Fruit fly (Drosophila melanogaster) whole organism, embryonic: ENCODE measurements around the gene t-Grip84.

ENCODE experiments used
- Adf1 ChIP-seq: fragments of 200-800 bp; sonication (Bioruptor generic); IDR thresholded peaks from 2 replicates; pipeline ENCODE4 v1.3.6; 2022; ENCODE audit warnings: missing biosample characterization, missing genetic modification characterization
- Awh ChIP-seq: fragments of 200-800 bp; sonication (Bioruptor generic); IDR thresholded peaks from 2 replicates; pipeline ENCODE4, ENCODE4 v1.3.6; 2022; ENCODE audit warnings: missing biosample characterization, missing genetic modification characterization
- Bgb ChIP-seq: fragments of 200-800 bp; sonication (Bioruptor generic); IDR thresholded peaks from 2 replicates; pipeline ENCODE4 v1.3.6; 2022; ENCODE audit warnings: missing biosample characterization, missing genetic modification characterization; ENCODE audit not compliant: partially characterized antibody
- CG10147 ChIP-seq: fragments of 200-800 bp; sonication (Bioruptor generic); optimal IDR thresholded peaks from 2 replicates; lab custom pipeline; 2019; ENCODE audit warnings: missing biosample characterization, mild to moderate bottlenecking, missing genetic modification characterization, moderate library complexity
- CG10209 ChIP-seq: fragments of 200-800 bp; sonication (Bioruptor generic); optimal IDR thresholded peaks from 3 replicates; lab custom pipeline; 2017; ENCODE audit warnings: missing biosample characterization, mild to moderate bottlenecking, missing genetic modification characterization, missing genetic modification reagents
- CG11696 ChIP-seq: fragments of 200-800 bp; sonication (Bioruptor generic); IDR thresholded peaks from 2 replicates; pipeline ENCODE4 v1.3.6; 2022; ENCODE audit warnings: missing biosample characterization, missing genetic modification characterization
- CG13123 ChIP-seq: fragments of 200-800 bp; sonication (Bioruptor generic); optimal IDR thresholded peaks from 2 replicates; lab custom pipeline; 2016; ENCODE audit warnings: missing biosample characterization, missing genetic modification characterization
- CG13287 ChIP-seq: fragments of 200-800 bp; sonication (Bioruptor generic); IDR thresholded peaks from 2 replicates; pipeline ENCODE4 v1.3.6; 2022; ENCODE audit warnings: missing biosample characterization, missing genetic modification characterization; ENCODE audit not compliant: partially characterized antibody
- CG13775 ChIP-seq: fragments of 200-800 bp; sonication (Bioruptor generic); optimal IDR thresholded peaks from 3 replicates; lab custom pipeline; 2017; ENCODE audit warnings: missing biosample characterization, mild to moderate bottlenecking, missing genetic modification characterization
- CG14050 ChIP-seq: fragments of 200-800 bp; sonication (Bioruptor generic); IDR thresholded peaks from 3 replicates; pipeline ENCODE4 v1.3.6; 2022; ENCODE audit warnings: missing biosample characterization, missing genetic modification characterization
- CG18599 ChIP-seq: fragments of 200-800 bp; sonication (Bioruptor generic); optimal IDR thresholded peaks from 3 replicates; lab custom pipeline; 2017; ENCODE audit warnings: missing biosample characterization, missing genetic modification characterization, mild to moderate bottlenecking, moderate library complexity, missing genetic modification reagents
- CG32767 ChIP-seq: fragments of 200-800 bp; sonication (Bioruptor generic); IDR thresholded peaks from 2 replicates; pipeline ENCODE4 v1.3.6; 2022; ENCODE audit warnings: missing biosample characterization, missing genetic modification characterization
- CG33557 ChIP-seq: fragments of 200-800 bp; sonication (Bioruptor generic); optimal IDR thresholded peaks from 2 replicates; lab custom pipeline; 2019; ENCODE audit warnings: missing biosample characterization, mild to moderate bottlenecking, missing genetic modification characterization, moderate library complexity
- CG5953 ChIP-seq: fragments of 200-800 bp; sonication (Bioruptor generic); IDR thresholded peaks from 2 replicates; pipeline ENCODE4 v1.3.6; 2022; ENCODE audit warnings: missing biosample characterization, missing genetic modification characterization
- CG6813 ChIP-seq: fragments of 200-800 bp; sonication (Bioruptor generic); optimal IDR thresholded peaks from 2 replicates; lab custom pipeline; 2017; ENCODE audit warnings: missing biosample characterization, missing genetic modification characterization, mild to moderate bottlenecking, moderate library complexity, missing genetic modification reagents
- CG6854 ChIP-seq: fragments of 200-800 bp; sonication (Bioruptor generic); optimal IDR thresholded peaks from 3 replicates; lab custom pipeline; 2017; ENCODE audit warnings: missing biosample characterization, mild to moderate bottlenecking, missing genetic modification characterization
- CG7271 ChIP-seq: fragments of 200-800 bp; sonication (Bioruptor generic); optimal IDR thresholded peaks from 2 replicates; lab custom pipeline; 2018; ENCODE audit warnings: missing biosample characterization, mild to moderate bottlenecking, missing genetic modification characterization, moderate library complexity
- CG7556 ChIP-seq: fragments of 200-800 bp; sonication (Bioruptor generic); optimal IDR thresholded peaks from 2 replicates; lab custom pipeline; 2017; ENCODE audit warnings: missing biosample characterization, mild to moderate bottlenecking, missing genetic modification characterization
- CG9932 ChIP-seq: fragments of 200-800 bp; sonication (Bioruptor generic); IDR thresholded peaks from 2 replicates; pipeline ENCODE4 v1.3.6; 2022; ENCODE audit warnings: missing biosample characterization, missing genetic modification characterization
- CrebB ChIP-seq: fragments of 200-800 bp; sonication (Bioruptor generic); optimal IDR thresholded peaks from 3 replicates; lab custom pipeline; 2018; ENCODE audit warnings: missing biosample characterization, mild to moderate bottlenecking, missing genetic modification characterization
- D19B ChIP-seq: fragments of 200-800 bp; sonication (Bioruptor generic); optimal IDR thresholded peaks from 2 replicates; lab custom pipeline; 2017; ENCODE audit warnings: missing biosample characterization, mild to moderate bottlenecking, missing genetic modification characterization
- Dek ChIP-seq: fragments of 200-800 bp; sonication (Bioruptor generic); optimal IDR thresholded peaks from 3 replicates; lab custom pipeline; 2019; ENCODE audit warnings: missing biosample characterization, mild to moderate bottlenecking, missing genetic modification characterization, moderate library complexity
- Ets65A ChIP-seq: fragments of 200-800 bp; sonication (Bioruptor generic); peaks from one replicate; lab custom pipeline; 2016; ENCODE audit warnings: missing biosample characterization, missing genetic modification characterization
- HLH54F ChIP-seq: fragments of 200-800 bp; sonication (Bioruptor generic); optimal IDR thresholded peaks from 3 replicates; lab custom pipeline; 2016; ENCODE audit warnings: missing biosample characterization, missing genetic modification characterization
- HmgZ ChIP-seq: fragments of 200-800 bp; sonication (Bioruptor generic); optimal IDR thresholded peaks from 2 replicates; lab custom pipeline; 2018; ENCODE audit warnings: missing biosample characterization, mild to moderate bottlenecking, missing genetic modification characterization
- Hr39 ChIP-seq: fragments of >200 bp; optimal IDR thresholded peaks from 2 replicates; lab custom pipeline; 2017
- Jarid2 ChIP-seq: fragments of 200-800 bp; sonication (Bioruptor generic); optimal IDR thresholded peaks from 3 replicates; lab custom pipeline; 2017; ENCODE audit warnings: mild to moderate bottlenecking, missing biosample characterization, missing genetic modification reagents, missing genetic modification characterization
- Lhr ChIP-seq: fragments of 200-800 bp; sonication (Bioruptor generic); optimal IDR thresholded peaks from 3 replicates; lab custom pipeline; 2017; ENCODE audit warnings: mild to moderate bottlenecking, missing biosample characterization, missing genetic modification reagents, missing genetic modification characterization
- Lim3 ChIP-seq: fragments of 200-800 bp; sonication (Bioruptor generic); IDR thresholded peaks from 2 replicates; pipeline ENCODE4 v1.3.6; 2022; ENCODE audit warnings: missing biosample characterization, missing genetic modification characterization
- Mad ChIP-seq: fragments of 200-800 bp; sonication (Bioruptor generic); optimal IDR thresholded peaks from 2 replicates; lab custom pipeline; 2016; ENCODE audit warnings: missing biosample characterization, missing genetic modification characterization
- NK7.1 ChIP-seq: fragments of 200-800 bp; sonication (Bioruptor generic); optimal IDR thresholded peaks from 3 replicates; lab custom pipeline; 2016; ENCODE audit warnings: missing biosample characterization, missing genetic modification characterization
- Nf-YB ChIP-seq: fragments of 200-800 bp; sonication (Bioruptor generic); optimal IDR thresholded peaks from 3 replicates; lab custom pipeline; 2019; ENCODE audit warnings: missing biosample characterization, mild to moderate bottlenecking, missing genetic modification characterization, moderate library complexity
- Pdp1 ChIP-seq, 2 experiments: fragments of 200-800 bp; sonication (Bioruptor generic); optimal IDR thresholded peaks; 3 replicates each; lab custom pipeline; 2016; ENCODE audit warnings: missing biosample characterization in 2 of 2, missing genetic modification characterization in 2 of 2, mild to moderate bottlenecking in 1 of 2, moderate library complexity in 1 of 2
- Sry-β ChIP-seq: fragments of 200-800 bp; sonication (Bioruptor generic); optimal IDR thresholded peaks from 2 replicates; lab custom pipeline; 2018; ENCODE audit warnings: missing biosample characterization, mild to moderate bottlenecking, missing genetic modification characterization, moderate library complexity
- chm ChIP-seq: fragments of 200-800 bp; sonication (Bioruptor generic); IDR thresholded peaks from 2 replicates; pipeline ENCODE4 v1.3.6; 2022; ENCODE audit warnings: missing biosample characterization, missing genetic modification characterization
- dm ChIP-seq: fragments of 200-800 bp; sonication (Bioruptor generic); optimal IDR thresholded peaks from 3 replicates; lab custom pipeline; 2016; ENCODE audit warnings: missing biosample characterization, missing genetic modification characterization
- ems ChIP-seq: fragments of 200-800 bp; sonication (Bioruptor generic); optimal IDR thresholded peaks from 3 replicates; lab custom pipeline; 2016; ENCODE audit warnings: missing biosample characterization, missing genetic modification characterization
- exex ChIP-seq: fragments of 200-800 bp; sonication (Bioruptor generic); optimal IDR thresholded peaks from 4 replicates; lab custom pipeline; 2018; ENCODE audit warnings: missing biosample characterization, mild to moderate bottlenecking, missing genetic modification characterization, moderate library complexity
- gcm ChIP-seq: fragments of 200-800 bp; sonication (Bioruptor generic); optimal IDR thresholded peaks from 2 replicates; lab custom pipeline; 2019; ENCODE audit warnings: missing biosample characterization, mild to moderate bottlenecking, missing genetic modification characterization, moderate library complexity
- gfzf ChIP-seq: fragments of 200-800 bp; sonication (Bioruptor generic); optimal IDR thresholded peaks from 2 replicates; lab custom pipeline; 2016; ENCODE audit warnings: missing biosample characterization, mild to moderate bottlenecking, missing genetic modification characterization, moderate library complexity
- gt ChIP-seq: fragments of 200-800 bp; sonication (Bioruptor generic); IDR thresholded peaks from 2 replicates; pipeline ENCODE4 v1.3.6; 2022; ENCODE audit warnings: missing biosample characterization, missing genetic modification characterization
- ham ChIP-seq: fragments of 200-800 bp; sonication (Bioruptor generic); IDR thresholded peaks from 2 replicates; pipeline ENCODE4 v1.3.6; 2022; ENCODE audit warnings: missing biosample characterization, missing genetic modification characterization
- hbn ChIP-seq: fragments of 200-800 bp; sonication (Bioruptor generic); IDR thresholded peaks from 2 replicates; pipeline ENCODE4 v1.3.6; 2022; ENCODE audit warnings: missing biosample characterization, missing genetic modification characterization; ENCODE audit not compliant: partially characterized antibody
- hth ChIP-seq: fragments of >200 bp; optimal IDR thresholded peaks from 2 replicates; lab custom pipeline; 2017; ENCODE audit warnings: inconsistent platforms
- lola ChIP-seq, 3 experiments: fragments of >200 bp in 2 of 3; fragments of 200-800 bp in 1 of 3; sonication (Bioruptor generic) in 1 of 3; optimal IDR thresholded peaks; 2 replicates each; lab custom pipeline; 2017 to 2019; ENCODE audit warnings: missing biosample characterization in 3 of 3, missing genetic modification characterization in 3 of 3, mild to moderate bottlenecking in 1 of 3, moderate library complexity in 1 of 3
- luna ChIP-seq: fragments of 200-800 bp; sonication (Bioruptor generic); optimal IDR thresholded peaks from 2 replicates; lab custom pipeline; 2016; ENCODE audit warnings: missing biosample characterization, missing genetic modification characterization
- otp ChIP-seq: fragments of 200-800 bp; sonication (Bioruptor generic); IDR thresholded peaks from 3 replicates; pipeline ENCODE4, ENCODE4 v1.3.6; 2022; ENCODE audit warnings: missing biosample characterization, missing genetic modification characterization
- pan ChIP-seq, 4 experiments: fragments of >200 bp in 3 of 4; fragments of 200-800 bp in 1 of 4; sonication (Bioruptor generic) in 1 of 4; optimal IDR thresholded peaks in 3 of 4; IDR thresholded peaks in 1 of 4; 2 replicates each; pipeline versions ENCODE4 v1.3.6 to Lab custom; 2017 to 2022; ENCODE audit warnings: missing biosample characterization in 2 of 4, missing genetic modification characterization in 2 of 4, mixed read lengths in 1 of 4
- rib ChIP-seq: fragments of 200-800 bp; sonication (Bioruptor generic); IDR thresholded peaks from 2 replicates; pipeline ENCODE4 v1.3.6; 2022; ENCODE audit warnings: missing biosample characterization, missing genetic modification characterization
- run ChIP-seq: fragments of 200-800 bp; sonication (Bioruptor generic); optimal IDR thresholded peaks from 3 replicates; lab custom pipeline; 2018; ENCODE audit warnings: missing biosample characterization, mild to moderate bottlenecking, missing genetic modification characterization
- seq ChIP-seq: fragments of 200-800 bp; sonication (Bioruptor generic); IDR thresholded peaks from 2 replicates; pipeline ENCODE4 v1.3.6; 2022; ENCODE audit warnings: missing biosample characterization, missing genetic modification characterization

Gene t-Grip84

dm6 chr3L:7614226-7614625 is 23.4 kb upstream of the t-Grip84 start (continued):
- TF ChIP-seq CG18599 (GFP tag; lab: Kevin White, UChicago): peak; percentile 41
- no peak for TF ChIP-seq CG13123
- peak; percentile 55 for TF ChIP-seq Ets65A
- no peak for TF ChIP-seq pan (optimal IDR thresholded peaks at IDR 0.05; lab: Kevin White, UChicago)
- peak in 1 of 2 experiments; percentile 39 for TF ChIP-seq pan (GFP tag; optimal IDR thresholded peaks at IDR 0.05 in 1 of 2, IDR thresholded peaks at IDR 0.05 in 1 of 2)
- TF ChIP-seq luna (GFP tag; lab: Kevin White, UChicago): no peak
- TF ChIP-seq HmgZ: no peak
- TF ChIP-seq CG9932 (GFP tag; lab: Robert Waterston, UW): peak; percentile 41
- TF ChIP-seq rib (GFP tag; lab: Robert Waterston, UW): no peak
- no peak for TF ChIP-seq Jarid2 (GFP tag; lab: Kevin White, UChicago)
- no peak for TF ChIP-seq CG13287 (GFP tag; lab: Robert Waterston, UW)
- TF ChIP-seq gt: no peak
- TF ChIP-seq hth (lab: Kevin White, UChicago): no peak
- peak; percentile 13 for TF ChIP-seq Dek (tag; lab: Kevin White, UChicago)
- TF ChIP-seq CrebB (tag; lab: Kevin White, UChicago): no peak
- no peak for TF ChIP-seq hbn (GFP tag; lab: Robert Waterston, UW)
- 0 out of 3 replicates have a peak, but pooled peaks have one; percentile 14 for TF ChIP-seq otp (GFP tag; lab: Robert Waterston, UW)
- peak in 1 of 3 experiments; percentile 27 for TF ChIP-seq lola (GFP tag; optimal IDR thresholded peaks at IDR 0.05; lab: Kevin White, UChicago)
- TF ChIP-seq Lim3 (GFP tag; lab: Robert Waterston, UW): no peak
- TF ChIP-seq CG7271 (tag; lab: Kevin White, UChicago): no peak
- TF ChIP-seq dm (GFP tag; lab: Kevin White, UChicago): no peak
- TF ChIP-seq Sry-β (GFP tag; lab: Kevin White, UChicago): no peak
- no peak for TF ChIP-seq gcm (GFP tag; lab: Kevin White, UChicago)
- TF ChIP-seq Bgb (GFP tag; lab: Robert Waterston, UW): no peak
- no peak for TF ChIP-seq CG5953 (GFP tag; lab: Robert Waterston, UW)
- no peak for TF ChIP-seq D19B (GFP tag; lab: Kevin White, UChicago)
- peak; percentile 39 to 65 for TF ChIP-seq Pdp1 (GFP tag; optimal IDR thresholded peaks at IDR 0.05; lab: Kevin White, UChicago)
- no peak for TF ChIP-seq CG33557
- no peak for TF ChIP-seq exex (tag; lab: Kevin White, UChicago)
- no peak for TF ChIP-seq CG32767
- peak; percentile 13 for TF ChIP-seq HLH54F (GFP tag; lab: Kevin White, UChicago)
- peak; percentile 10 for TF ChIP-seq CG7556 (GFP tag; lab: Kevin White, UChicago)
- no peak for TF ChIP-seq NK7.1 (GFP tag; lab: Kevin White, UChicago)
- TF ChIP-seq Nf-YB: no peak
- no peak for TF ChIP-seq ems
- TF ChIP-seq CG11696 (GFP tag; lab: Robert Waterston, UW): no peak
- TF ChIP-seq Mad (GFP tag; lab: Kevin White, UChicago): no peak
- TF ChIP-seq CG6854 (GFP tag; lab: Kevin White, UChicago): no peak
- TF ChIP-seq Awh (GFP tag; lab: Robert Waterston, UW): no peak
- TF ChIP-seq ham (GFP tag; lab: Robert Waterston, UW): no peak
- TF ChIP-seq CG14050 (GFP tag; lab: Robert Waterston, UW): 0 out of 3 replicates have a peak, but pooled peaks have one; percentile 29
- TF ChIP-seq Adf1: no peak
- peak; percentile 11 for TF ChIP-seq CG10209 (GFP tag; lab: Kevin White, UChicago)
- no peak for TF ChIP-seq gfzf (GFP tag; lab: Kevin White, UChicago)
- no peak for TF ChIP-seq chm (GFP tag; lab: Robert Waterston, UW)
- no peak for TF ChIP-seq CG10147 (GFP tag; lab: Kevin White, UChicago)
- no peak for TF ChIP-seq run (tag; lab: Kevin White, UChicago)
- TF ChIP-seq Hr39 (lab: Kevin White, UChicago): no peak
- TF ChIP-seq CG6813 (GFP tag; lab: Kevin White, UChicago): peak; percentile 14
- TF ChIP-seq Lhr (GFP tag; lab: Kevin White, UChicago): no peak
- TF ChIP-seq seq: no peak
- no peak for TF ChIP-seq CG13775
